Worm (Caenorhabditis elegans): ENCODE results near the gene maa-1.
A peak's percentile ranks its signal among the peaks of the same experiment; 100 is the strongest.

Gene maa-1

DNA sequence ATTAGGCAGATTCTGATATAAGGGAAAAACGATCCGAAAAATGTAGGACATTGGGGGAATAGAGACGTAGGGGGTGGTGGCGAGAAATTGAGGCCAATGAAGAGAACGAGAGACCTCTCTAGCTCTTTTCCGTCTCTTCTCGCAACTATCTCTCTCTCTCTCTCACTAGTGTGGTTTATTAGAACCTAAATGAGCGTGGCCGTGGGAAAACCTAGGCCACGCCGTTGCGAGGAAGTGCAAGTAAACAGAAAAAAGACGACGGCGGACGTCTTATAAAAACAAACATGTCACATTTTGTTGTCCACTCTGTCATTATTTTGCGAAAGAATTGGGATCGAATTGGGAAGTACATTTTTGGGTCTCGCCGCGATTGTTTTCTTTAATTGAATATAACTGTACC lies 47.7 kb upstream of the maa-1 start (continued):
- peak; percentile 90 for TF ChIP-seq nhr-47 (tag; optimal IDR thresholded peaks at IDR 0.05)
- peak; percentile 48 for TF ChIP-seq elt-2 (tag; optimal IDR thresholded peaks at IDR 0.05)
- TF ChIP-seq C16A3.4 (tag; optimal IDR thresholded peaks at IDR 0.05), result peak; percentile 81
- no peak for TF ChIP-seq tlp-1 (tag; optimal IDR thresholded peaks at IDR 0.05)
- peak; percentile 86 for TF ChIP-seq pax-3 (tag; optimal IDR thresholded peaks at IDR 0.05)
- no peak for TF ChIP-seq Y116A8C.19 (tag; optimal IDR thresholded peaks at IDR 0.05; ENCODE audit: borderline replicate concordance)
- TF ChIP-seq nhr-20 (tag; optimal IDR thresholded peaks at IDR 0.05), result peak; percentile 86
- TF ChIP-seq mef-2 (tag; optimal IDR thresholded peaks at IDR 0.05), result peak; percentile 47
- peak; percentile 49 for TF ChIP-seq fkh-10 (GFP tag; optimal IDR thresholded peaks at IDR 0.05)
- peak; percentile 87 for TF ChIP-seq swsn-7 (tag; optimal IDR thresholded peaks at IDR 0.05)
- peak in 1 of 2 experiments; percentile 86 for TF ChIP-seq ztf-11 (tag; optimal IDR thresholded peaks at IDR 0.05)
- TF ChIP-seq nhr-11 (tag; optimal IDR thresholded peaks at IDR 0.05), result no peak
- TF ChIP-seq vab-15 (tag; optimal IDR thresholded peaks at IDR 0.05), result peak; percentile 79
- TF ChIP-seq nhr-12 (tag; optimal IDR thresholded peaks at IDR 0.05), result no peak
- TF ChIP-seq blmp-1 (tag; optimal IDR thresholded peaks at IDR 0.05), result peak; percentile 63
- peak; percentile 87 for TF ChIP-seq xbp-1 (tag; optimal IDR thresholded peaks at IDR 0.05)
- TF ChIP-seq nhr-90 (tag; optimal IDR thresholded peaks at IDR 0.05; ENCODE audit: poor library complexity), result peak; percentile 89
- no peak for TF ChIP-seq elt-3 (tag; optimal IDR thresholded peaks at IDR 0.05)
- TF ChIP-seq tbx-2 (tag; optimal IDR thresholded peaks at IDR 0.05), result peak; percentile 91
- TF ChIP-seq fos-1 (tag; optimal IDR thresholded peaks at IDR 0.05), result peak; percentile 55
- peak; percentile 94 for TF ChIP-seq lir-3 (tag; optimal IDR thresholded peaks at IDR 0.05; ENCODE audit: poor library complexity)
- peak; percentile 70 for TF ChIP-seq F16B12.6 (tag; optimal IDR thresholded peaks at IDR 0.05)
- TF ChIP-seq zag-1 (tag; optimal IDR thresholded peaks at IDR 0.05), result peak; percentile 14
- peak; percentile 88 for TF ChIP-seq lin-13 (GFP tag; optimal IDR thresholded peaks at IDR 0.05)
- peak; percentile 86 to 89 for TF ChIP-seq efl-1 (optimal IDR thresholded peaks at IDR 0.05)
- TF ChIP-seq efl-1 (GFP tag; optimal IDR thresholded peaks at IDR 0.05 in 1 of 2), result peak; percentile 77 to 96
- TF ChIP-seq unc-130 (tag; optimal IDR thresholded peaks at IDR 0.05), result peak; percentile 78
- TF ChIP-seq ztf-4 (tag; optimal IDR thresholded peaks at IDR 0.05), result peak; percentile 76
- peak; percentile 89 for TF ChIP-seq fkh-4 (tag; optimal IDR thresholded peaks at IDR 0.05; ENCODE audit: borderline replicate concordance)
- TF ChIP-seq hlh-17 (GFP tag; optimal IDR thresholded peaks at IDR 0.05; ENCODE audit: borderline replicate concordance), result no peak
- TF ChIP-seq dsc-1 (tag; optimal IDR thresholded peaks at IDR 0.05), result peak; percentile 72
- TF ChIP-seq zip-4 (GFP tag; optimal IDR thresholded peaks at IDR 0.05), result no peak
- no peak for TF ChIP-seq nhr-84 (tag; optimal IDR thresholded peaks at IDR 0.05)
- no peak for TF ChIP-seq unc-62 (GFP tag; optimal IDR thresholded peaks at IDR 0.05)
- TF ChIP-seq nhr-237 (tag; optimal IDR thresholded peaks at IDR 0.05), result peak; percentile 47
- peak; percentile 47 for TF ChIP-seq lin-39 (tag; optimal IDR thresholded peaks at IDR 0.05)
- TF ChIP-seq unc-86 (tag; optimal IDR thresholded peaks at IDR 0.05), result peak; percentile 71
- TF ChIP-seq jun-1 (tag; optimal IDR thresholded peaks at IDR 0.05), result peak; percentile 57
- peak; percentile 81 for TF ChIP-seq unc-98 (GFP tag; IDR thresholded peaks at IDR 0.05)
- peak; percentile 98 for TF ChIP-seq rnt-1 (tag; optimal IDR thresholded peaks at IDR 0.05)
- TF ChIP-seq sptf-1 (tag; optimal IDR thresholded peaks at IDR 0.05), result no peak

DNA sequence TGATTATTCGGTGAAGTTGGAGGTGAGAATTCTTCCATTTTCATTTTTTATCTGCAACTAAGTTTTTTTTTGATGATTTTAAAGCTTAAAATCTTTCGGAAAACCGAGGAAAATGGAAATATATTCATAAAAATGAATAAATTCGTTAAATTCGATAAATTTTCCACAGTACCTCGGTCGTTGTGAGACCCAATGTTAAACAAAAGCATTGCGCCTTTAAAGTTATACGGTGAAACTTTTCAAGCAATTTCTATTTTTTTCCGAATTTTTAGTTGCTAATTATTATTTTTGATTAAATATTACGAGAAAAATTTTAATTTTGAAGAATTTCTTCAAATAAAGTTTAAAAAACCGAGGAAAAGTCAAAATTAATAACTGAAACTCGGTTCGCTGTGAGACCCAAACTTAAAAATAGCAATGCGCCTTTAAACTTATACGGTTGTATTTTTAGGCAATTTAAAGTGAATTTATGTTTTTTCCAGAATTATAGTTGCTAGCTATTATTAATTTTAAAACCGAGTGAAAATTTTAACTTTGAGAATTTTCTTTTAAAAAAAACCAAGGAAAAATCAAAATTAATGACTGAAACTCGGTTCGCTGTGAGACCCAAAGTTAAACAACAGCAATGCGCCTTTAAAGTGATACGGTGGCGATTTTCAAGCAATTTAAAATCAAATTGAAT lies 47.0 kb upstream of the maa-1 start, which contains the start of gene taf-12:
Gene taf-12, minus strand, starts transcription at position 51 of the 682 bp plus-strand sequence.
- TF ChIP-seq ztf-4 (tag; optimal IDR thresholded peaks at IDR 0.05) (no peak), alr-1 (tag; optimal IDR thresholded peaks at IDR 0.05; ENCODE audit: borderline replicate concordance) (no peak), isw-1 (GFP tag; IDR thresholded peaks at IDR 0.05) (no peak), snu-23 (GFP tag; optimal IDR thresholded peaks at IDR 0.05) (no peak), unc-30 (tag; optimal IDR thresholded peaks at IDR 0.05) (no peak), nhr-77 (tag; optimal IDR thresholded peaks at IDR 0.05) (no peak), egl-27 (tag; optimal IDR thresholded peaks at IDR 0.05) (no peak), mef-2 (tag; optimal IDR thresholded peaks at IDR 0.05) (no peak), ets-5 (GFP tag; IDR thresholded peaks at IDR 0.05) (no peak), lin-39 (tag; optimal IDR thresholded peaks at IDR 0.05) (no peak), dsc-1 (tag; optimal IDR thresholded peaks at IDR 0.05) (no peak), zag-1 (tag; optimal IDR thresholded peaks at IDR 0.05) (no peak), C34B4.2 (tag; optimal IDR thresholded peaks at IDR 0.05) (no peak), tbx-2 (tag; optimal IDR thresholded peaks at IDR 0.05) (no peak), fkh-8 (tag; optimal IDR thresholded peaks at IDR 0.05) (no peak)

Measured in whole organism, L1 larva.